ENCODE assay signal across 4 fruit fly cellular contexts in the genomic region with DNA sequence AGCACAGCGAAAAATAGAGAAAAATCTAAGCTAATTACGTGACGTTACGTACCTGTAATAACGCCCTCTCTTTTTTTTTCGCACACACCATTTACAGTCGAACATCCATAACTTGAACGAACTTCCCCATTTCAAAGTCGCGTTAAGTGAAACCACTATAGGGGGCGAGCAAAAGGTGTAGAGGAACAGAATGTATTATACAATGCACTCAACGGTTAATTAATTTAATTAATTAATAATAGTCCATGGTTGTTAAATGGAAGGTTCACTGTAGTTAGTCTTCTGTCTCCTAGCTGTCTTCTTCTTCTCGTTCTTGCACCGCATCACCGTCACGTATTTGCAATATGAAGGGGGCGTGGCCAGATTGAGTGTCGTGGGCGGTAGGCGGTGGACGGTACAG.
A peak's percentile ranks its signal among the peaks of the same experiment; 100 is the strongest.
TF ChIP-seq lines count a peak whose summit lies in the region.

No protein-coding gene starts in this region.

TF ChIP-seq in whole organism, adult, 20 proteins besides CTCF, POLR2A, EP300 and RAD21 (continued from another document):
- TF ChIP-seq kay (GFP tag; lab: Kevin White, UChicago; ENCODE audit: borderline replicate concordance) (no peak), bab1 (GFP tag; optimal IDR thresholded peaks at IDR 0.05; lab: Kevin White, UChicago) (peak; percentile 88)

TF ChIP-seq in whole organism, embryonic, 481 proteins besides CTCF, POLR2A, EP300 and RAD21 (continued from another document):
- no peak for TF ChIP-seq CG12155 (GFP tag; optimal IDR thresholded peaks at IDR 0.05; lab: Kevin White, UChicago)
- peak; percentile 35 for TF ChIP-seq CG11504 (tag; optimal IDR thresholded peaks at IDR 0.05; lab: Kevin White, UChicago)
- peak; percentile 31; the same call in 1 of the 2 replicates for TF ChIP-seq Rfx (GFP tag; IDR thresholded peaks at IDR 0.05; lab: Robert Waterston, UW)

TF ChIP-seq in whole organism, prepupa, 60 proteins besides CTCF, POLR2A, EP300 and RAD21 (continued from another document):
- peak; percentile 50 for TF ChIP-seq Eip75B (GFP tag; optimal IDR thresholded peaks at IDR 0.05; lab: Kevin White, UChicago)
- peak; percentile 79 for TF ChIP-seq CG6163 (GFP tag; IDR thresholded peaks at IDR 0.05; lab: Robert Waterston, UW)
- no peak for TF ChIP-seq Sox14 (GFP tag; optimal IDR thresholded peaks at IDR 0.05; lab: Kevin White, UChicago)
- peak; percentile 36 for TF ChIP-seq achi (GFP tag; optimal IDR thresholded peaks at IDR 0.05; lab: Kevin White, UChicago)
- TF ChIP-seq CG7368 (GFP tag; optimal IDR thresholded peaks at IDR 0.05; lab: Kevin White, UChicago) = peak; percentile 5
- TF ChIP-seq salr (GFP tag; optimal IDR thresholded peaks at IDR 0.05; lab: Kevin White, UChicago) = peak in 1 of 2 experiments; percentile 29
- peak; percentile 38 for TF ChIP-seq CG4318 (GFP tag; optimal IDR thresholded peaks at IDR 0.05; lab: Kevin White, UChicago)
- TF ChIP-seq CG6276 (GFP tag; optimal IDR thresholded peaks at IDR 0.05; lab: Kevin White, UChicago) = peak; percentile 29
- TF ChIP-seq OdsH (GFP tag; optimal IDR thresholded peaks at IDR 0.05; lab: Kevin White, UChicago) = peak; percentile 41
- no peak for TF ChIP-seq Smox (GFP tag; optimal IDR thresholded peaks at IDR 0.05; lab: Kevin White, UChicago)
- no peak for TF ChIP-seq spab (GFP tag; optimal IDR thresholded peaks at IDR 0.05; lab: Kevin White, UChicago)
- TF ChIP-seq CG15336 (GFP tag; IDR thresholded peaks at IDR 0.05; lab: Robert Waterston, UW) = peak; percentile 67
- peak; percentile 13; the same call in 1 of the 2 replicates for TF ChIP-seq Gug (GFP tag; IDR thresholded peaks at IDR 0.05; lab: Robert Waterston, UW)
- peak; percentile 48 for TF ChIP-seq pdm3 (GFP tag; optimal IDR thresholded peaks at IDR 0.05; lab: Kevin White, UChicago)
- TF ChIP-seq esn (GFP tag; optimal IDR thresholded peaks at IDR 0.05; lab: Kevin White, UChicago) = peak; percentile 18
- TF ChIP-seq CG11762 (GFP tag; optimal IDR thresholded peaks at IDR 0.05; lab: Kevin White, UChicago; ENCODE audit: insufficient read depth) = no peak
- TF ChIP-seq CG32006 (GFP tag; optimal IDR thresholded peaks at IDR 0.05; lab: Kevin White, UChicago) = peak; percentile 51

TF ChIP-seq in whole organism, pupa, 21 proteins besides CTCF, POLR2A, EP300 and RAD21 (continued from another document):
- TF ChIP-seq CG9948 (tag; optimal IDR thresholded peaks at IDR 0.05; lab: Kevin White, UChicago) = peak; percentile 10
TF ChIP-seq in whole organism, pupa: peak in this region for 13.
